Worm (Caenorhabditis elegans): Measurements from ENCODE around the gene tkr-3.

DNA sequence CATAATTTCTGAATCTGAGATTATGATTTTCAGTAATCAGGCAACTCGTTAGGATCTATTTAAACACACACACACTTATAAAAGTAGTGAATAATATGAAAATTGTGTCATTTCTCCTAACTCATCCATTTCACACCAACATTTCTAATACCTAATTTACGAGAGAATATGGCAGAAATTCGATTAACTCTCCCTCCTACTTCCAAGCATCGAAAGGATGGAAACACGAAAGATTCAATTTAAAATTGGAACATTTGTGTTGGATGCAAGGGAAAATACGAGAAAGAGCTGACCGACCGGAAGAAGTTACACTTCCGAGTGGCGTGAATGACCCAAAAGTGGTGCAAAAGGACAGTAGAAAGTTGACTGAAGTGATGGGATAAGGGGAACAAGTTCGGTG is 12.9 kb downstream of the tkr-3 start:
- TF ChIP-seq nhr-23 (tag; optimal IDR thresholded peaks at IDR 0.05) (no peak), aly-2 (tag; optimal IDR thresholded peaks at IDR 0.05) (no peak), elt-2 (tag; optimal IDR thresholded peaks at IDR 0.05) (no peak), unc-39 (tag; optimal IDR thresholded peaks at IDR 0.05) (no peak), nhr-11 (tag; optimal IDR thresholded peaks at IDR 0.05) (no peak), pha-4 (tag; optimal IDR thresholded peaks at IDR 0.05) (no peak), nhr-77 (tag; optimal IDR thresholded peaks at IDR 0.05) (no peak), nhr-12 (tag; optimal IDR thresholded peaks at IDR 0.05) (no peak), ZK546.5 (tag; optimal IDR thresholded peaks at IDR 0.05) (no peak), fkh-10 (GFP tag; optimal IDR thresholded peaks at IDR 0.05) (no peak), ceh-16 (tag; optimal IDR thresholded peaks at IDR 0.05) (no peak)
